Fruit fly (Drosophila melanogaster): ENCODE data around the gene CG10336.

- TF ChIP-seq CG8478 (optimal IDR thresholded peaks at IDR 0.05) = no peak
- no peak for TF ChIP-seq CTCF (optimal IDR thresholded peaks at IDR 0.05)
Observed at dm6 chr2L:18664707-18665550, 24.4 kb upstream of the CG10336 start.
